Worm (Caenorhabditis elegans): ENCODE data around the gene dod-19.

Gene dod-19

ce11 chrV:459464-459863 lies 44.9 kb upstream of the dod-19 start, which contains the start of gene nhr-203 (continued):
- TF ChIP-seq lsy-2 (tag; optimal IDR thresholded peaks at IDR 0.05) (peak in 1 of 2 experiments; percentile 6), ZK337.2 (GFP tag; IDR thresholded peaks at IDR 0.05) (no peak), mes-2 (tag; optimal IDR thresholded peaks at IDR 0.05; ENCODE audit: poor library complexity, severe bottlenecking) (peak; percentile 39), madf-5 (GFP tag; IDR thresholded peaks at IDR 0.05) (no peak), cey-2 (tag; optimal IDR thresholded peaks at IDR 0.05; ENCODE audit: borderline replicate concordance, insufficient read depth) (no peak), nhr-102 (tag; optimal IDR thresholded peaks at IDR 0.05) (peak; percentile 35), lin-15B (tag; optimal IDR thresholded peaks at IDR 0.05) (no peak), ceh-28 (tag; optimal IDR thresholded peaks at IDR 0.05) (no peak), hlh-30 (tag; optimal IDR thresholded peaks at IDR 0.05; ENCODE audit: insufficient read depth) (peak; percentile 60), nhr-76 (tag; optimal IDR thresholded peaks at IDR 0.05) (no peak), daf-16 (GFP tag; optimal IDR thresholded peaks at IDR 0.05) (no peak), daf-16 (tag; optimal IDR thresholded peaks at IDR 0.05) (peak; percentile 81), daf-19 (GFP tag; conservative IDR thresholded peaks at IDR 0.05) (no peak)

- TF ChIP-seq ceh-32 (tag; optimal IDR thresholded peaks at IDR 0.05; ENCODE audit: poor library complexity) = no peak
- TF ChIP-seq fos-1 (tag; optimal IDR thresholded peaks at IDR 0.05) = no peak
- peak; percentile 18 for TF ChIP-seq pqm-1 (tag; optimal IDR thresholded peaks at IDR 0.05)
- no peak for TF ChIP-seq ZK546.5 (tag; optimal IDR thresholded peaks at IDR 0.05)
- peak; percentile 36 for TF ChIP-seq nhr-28 (tag; optimal IDR thresholded peaks at IDR 0.05)
- no peak for TF ChIP-seq nhr-111 (GFP tag; optimal IDR thresholded peaks at IDR 0.05)
- TF ChIP-seq dmd-6 (GFP tag; IDR thresholded peaks at IDR 0.05) = no peak
- no peak for TF ChIP-seq nhr-77 (tag; optimal IDR thresholded peaks at IDR 0.05)
- no peak for TF ChIP-seq madf-9 (GFP tag; conservative IDR thresholded peaks at IDR 0.05)
- TF ChIP-seq mes-2 (tag; optimal IDR thresholded peaks at IDR 0.05; ENCODE audit: poor library complexity, severe bottlenecking) = no peak
- no peak for TF ChIP-seq ceh-62 (tag; optimal IDR thresholded peaks at IDR 0.05)
- peak; percentile 23 for TF ChIP-seq dve-1 (tag; optimal IDR thresholded peaks at IDR 0.05; ENCODE audit: insufficient read depth)
- TF ChIP-seq spr-1 (tag; optimal IDR thresholded peaks at IDR 0.05) = no peak
- TF ChIP-seq nhr-25 (tag; optimal IDR thresholded peaks at IDR 0.05; ENCODE audit: borderline replicate concordance, insufficient read depth) = no peak
- no peak for TF ChIP-seq dpl-1 (GFP tag; optimal IDR thresholded peaks at IDR 0.05)
- TF ChIP-seq Y75B8A.6 (GFP tag; IDR thresholded peaks at IDR 0.05) = no peak
- TF ChIP-seq T26A8.4 (GFP tag; IDR thresholded peaks at IDR 0.05) = no peak
- TF ChIP-seq nhr-42 (GFP tag; IDR thresholded peaks at IDR 0.05) = no peak
- no peak for TF ChIP-seq daf-16 (GFP tag; optimal IDR thresholded peaks at IDR 0.05)
- TF ChIP-seq daf-16 (tag; optimal IDR thresholded peaks at IDR 0.05) = peak; percentile 62
Measured at ce11 chrV:457839-458238, 43.3 kb upstream of the dod-19 start.

ce11 chrV:453569-453968 lies 39.0 kb upstream of the dod-19 start, which contains the start of gene nhr-98:
TSS of gene nhr-98 (plus strand) at chrV:453869.
- TF ChIP-seq tra-1 (GFP tag; IDR thresholded peaks at IDR 0.05) (no peak), aha-1 (tag) (peak; percentile 53), pha-4 (GFP tag; IDR thresholded peaks at IDR 0.05) (no peak), pha-4 (tag; optimal IDR thresholded peaks at IDR 0.05) (no peak)

ce11 chrV:450757-451501 lies 36.4 kb upstream of the dod-19 start, which contains the start of gene nhr-123:
TSS of gene nhr-123 (plus strand) at chrV:451451.
- TF ChIP-seq madf-9 (GFP tag; conservative IDR thresholded peaks at IDR 0.05) = no peak
- no peak for TF ChIP-seq hmg-1.1 (GFP tag; IDR thresholded peaks at IDR 0.05)
- TF ChIP-seq daf-16 (GFP tag; optimal IDR thresholded peaks at IDR 0.05) = no peak
- TF ChIP-seq daf-16 (tag; optimal IDR thresholded peaks at IDR 0.05) = peak; percentile 67
- TF ChIP-seq php-3 (GFP tag; IDR thresholded peaks at IDR 0.05) = 0 out of 2 replicates have a peak, but pooled peaks have one; percentile 21
- TF ChIP-seq lin-29 (GFP tag; IDR thresholded peaks at IDR 0.05) = no peak
- TF ChIP-seq set-16 (GFP tag; IDR thresholded peaks at IDR 0.05) = no peak
- TF ChIP-seq nhr-237 (tag; optimal IDR thresholded peaks at IDR 0.05) = no peak
- no peak for TF ChIP-seq daf-19 (GFP tag; conservative IDR thresholded peaks at IDR 0.05)
- no peak for TF ChIP-seq Y75B8A.6 (GFP tag; IDR thresholded peaks at IDR 0.05)
- no peak for TF ChIP-seq unc-39 (tag; optimal IDR thresholded peaks at IDR 0.05)
- TF ChIP-seq dve-1 (tag; optimal IDR thresholded peaks at IDR 0.05; ENCODE audit: insufficient read depth) = peak; percentile 5
- no peak for TF ChIP-seq spr-3 (GFP tag; optimal IDR thresholded peaks at IDR 0.05)
- no peak for TF ChIP-seq tag-97 (GFP tag; IDR thresholded peaks at IDR 0.05)
- TF ChIP-seq dmd-8 (GFP tag; IDR thresholded peaks at IDR 0.05) = no peak
- TF ChIP-seq aha-1 (tag) = no peak
- TF ChIP-seq nhr-42 (GFP tag; IDR thresholded peaks at IDR 0.05) = no peak
- no peak for TF ChIP-seq tra-1 (GFP tag; IDR thresholded peaks at IDR 0.05)
- no peak for TF ChIP-seq T20F7.1 (GFP tag; optimal IDR thresholded peaks at IDR 0.05)

All from whole organism, L4 larva.